Worm (Caenorhabditis elegans): ENCODE results near the gene T11F9.21.
"Not testable (repeated sequence)": the region's sequence is repeated elsewhere in the genome, so short reads cannot be mapped to it uniquely, and the experiment has no call there.

ce11 chrV:11480734-11481133 is 11.8 kb upstream of the T11F9.21 start, which contains the start of gene T11F9.14:
- not testable (repeated sequence) for TF ChIP-seq him-1, dao-5, W03F9.2 (tag; optimal IDR thresholded peaks at IDR 0.05)
